Worm (Caenorhabditis elegans): ENCODE results near the gene F01D5.2.

The F01D5.2 gene

DNA sequence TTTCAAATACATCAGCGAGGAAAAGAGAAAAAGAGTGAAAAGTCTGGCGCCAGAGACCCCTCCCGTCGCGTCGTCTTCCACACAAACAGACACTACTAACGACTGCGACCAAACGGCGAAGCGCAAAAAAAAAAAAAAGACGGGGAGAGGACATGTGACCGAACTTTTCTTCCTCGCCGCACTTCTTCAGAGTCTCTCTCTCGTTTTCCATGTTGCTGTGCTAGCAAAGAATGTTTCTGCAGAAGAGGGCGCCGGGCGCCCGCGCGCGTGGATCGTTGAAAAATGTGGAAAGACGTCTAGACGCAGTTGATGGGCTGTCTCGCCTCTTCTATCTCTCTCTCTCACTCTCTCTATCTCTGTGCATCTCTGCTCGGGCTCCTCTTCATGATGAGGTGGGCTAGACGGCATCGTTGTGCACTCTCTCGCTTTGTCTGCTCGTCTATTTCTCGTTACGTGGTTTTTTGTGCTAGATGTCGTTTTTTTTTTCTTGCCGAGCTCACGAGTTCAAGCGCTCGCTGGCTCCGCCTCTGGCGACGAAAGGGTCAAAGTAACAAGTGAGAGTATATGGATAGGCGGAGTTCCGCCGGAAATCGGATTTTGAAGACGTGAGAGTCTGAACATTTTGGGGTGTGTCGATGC lies 41.5 kb upstream of the F01D5.2 start (continued):
- TF ChIP-seq hmg-1.2 (GFP tag; IDR thresholded peaks at IDR 0.05), result peak; percentile 92
- TF ChIP-seq madf-6 (GFP tag; IDR thresholded peaks at IDR 0.05), result peak; percentile 29; the same call in 1 of the 2 replicates
- no peak for TF ChIP-seq Y53F4B.3 (GFP tag; IDR thresholded peaks at IDR 0.05)

- no peak for TF ChIP-seq attf-6 (GFP tag; IDR thresholded peaks at IDR 0.05)
- TF ChIP-seq zfh-2 (GFP tag; conservative IDR thresholded peaks at IDR 0.05), result no peak
- no peak for TF ChIP-seq Y53G8AR.9 (GFP tag; conservative IDR thresholded peaks at IDR 0.05)
- no peak for TF ChIP-seq egrh-3 (GFP tag; IDR thresholded peaks at IDR 0.05)
- no peak for TF ChIP-seq Y56A3A.18 (GFP tag; IDR thresholded peaks at IDR 0.05)
- TF ChIP-seq lsl-1 (GFP tag; optimal IDR thresholded peaks at IDR 0.05), result no peak
- no peak for TF ChIP-seq B0035.1 (tag; optimal IDR thresholded peaks at IDR 0.05)
Observed at ce11 chrII:14039811-14040203, 40.9 kb upstream of the F01D5.2 start.

ce11 chrII:14038331-14038730 lies 39.5 kb upstream of the F01D5.2 start:
- no peak for TF ChIP-seq zim-3 (tag; optimal IDR thresholded peaks at IDR 0.05)
- TF ChIP-seq nhr-80 (tag; optimal IDR thresholded peaks at IDR 0.05), result peak; percentile 1
- TF ChIP-seq cebp-2 (GFP tag; IDR thresholded peaks at IDR 0.05), result no peak

DNA sequence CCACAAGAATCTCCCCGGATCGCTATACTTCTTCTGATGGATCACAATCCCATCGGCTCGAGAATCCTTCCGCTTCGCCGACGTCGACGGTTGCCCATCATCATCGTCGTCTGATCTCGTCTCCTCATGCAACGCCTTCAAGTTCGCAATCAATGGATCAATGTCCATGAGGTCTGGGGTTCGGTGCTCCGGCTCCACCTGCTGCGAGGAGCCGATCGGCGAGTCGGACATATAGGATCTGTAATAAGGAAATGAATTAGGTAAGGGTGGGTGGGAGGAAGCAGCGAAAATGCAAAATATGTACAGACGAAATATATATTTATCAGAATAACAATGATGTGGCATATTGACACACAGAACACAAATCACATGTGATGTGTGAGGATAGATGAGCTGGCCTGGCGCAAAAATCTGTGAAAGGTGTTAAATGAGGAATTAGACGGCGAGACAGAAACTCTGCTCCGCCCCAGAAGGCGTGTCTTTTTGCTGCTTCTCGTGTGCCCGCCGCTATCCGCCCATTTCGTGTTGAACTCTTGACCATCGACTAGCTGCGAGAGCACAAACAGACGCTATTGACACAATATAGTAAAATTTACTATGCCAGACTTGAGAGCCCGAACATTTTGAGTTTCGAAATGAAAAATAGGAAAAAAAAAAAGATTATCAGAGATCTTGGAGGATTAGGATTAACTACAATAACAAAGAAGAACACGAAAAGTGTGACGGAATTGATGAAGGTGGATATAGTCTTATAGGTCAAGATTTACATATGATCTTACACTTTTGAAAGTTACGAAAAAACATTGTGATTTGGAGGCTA lies 38.8 kb upstream of the F01D5.2 start:
- no peak for TF ChIP-seq nhr-27 (tag; optimal IDR thresholded peaks at IDR 0.05)
- peak; percentile 70 for TF ChIP-seq zfh-2 (GFP tag; conservative IDR thresholded peaks at IDR 0.05)
- TF ChIP-seq madf-3 (GFP tag; IDR thresholded peaks at IDR 0.05), result no peak
- no peak for TF ChIP-seq rcor-1 (GFP tag; IDR thresholded peaks at IDR 0.05)
- no peak for TF ChIP-seq K12H6.12 (tag; optimal IDR thresholded peaks at IDR 0.05)
- no peak for TF ChIP-seq ZK185.1 (tag; optimal IDR thresholded peaks at IDR 0.05; ENCODE audit: poor library complexity, severe bottlenecking)
- TF ChIP-seq unc-130 (GFP tag; optimal IDR thresholded peaks at IDR 0.05), result no peak
- TF ChIP-seq nhr-179 (tag; optimal IDR thresholded peaks at IDR 0.05), result no peak
- TF ChIP-seq F57A8.1 (GFP tag; optimal IDR thresholded peaks at IDR 0.05), result no peak

DNA sequence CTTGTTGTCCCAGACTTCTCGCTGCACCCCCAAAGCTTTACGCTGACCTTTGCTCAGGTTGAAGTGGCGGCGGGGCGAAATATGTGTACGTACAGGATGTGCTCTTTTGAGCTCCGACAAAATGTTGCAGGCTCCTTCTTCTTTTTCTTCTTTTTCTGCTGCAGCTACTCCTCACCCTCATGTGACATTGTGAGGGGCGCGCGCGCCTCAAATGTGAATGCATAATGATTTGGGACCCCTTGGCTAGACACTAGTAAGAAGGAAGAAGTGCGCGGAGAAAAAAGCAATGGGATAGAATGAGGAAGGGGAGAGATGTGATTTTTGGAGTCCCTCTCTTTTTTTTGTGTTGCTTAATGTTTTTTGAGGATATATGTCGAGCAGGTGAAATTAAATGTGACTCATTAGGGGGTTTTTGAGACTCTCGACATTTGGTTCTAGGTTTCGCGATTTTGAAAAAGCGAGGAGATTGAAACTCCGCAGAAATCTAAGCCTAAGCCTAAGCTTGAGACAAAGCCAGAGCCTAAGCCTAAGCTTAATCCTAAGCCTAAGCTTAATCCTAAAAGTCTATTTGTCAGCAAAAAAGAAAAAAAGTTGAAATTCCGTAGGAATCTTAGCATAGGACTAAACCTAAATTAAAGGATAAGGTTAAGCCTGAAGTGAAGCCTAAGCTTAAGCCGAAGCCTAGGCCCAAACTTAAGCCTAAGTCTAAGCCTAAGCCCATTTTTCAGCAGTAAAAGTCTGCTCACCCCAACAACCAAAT lies 38.0 kb upstream of the F01D5.2 start:
- TF ChIP-seq madf-6 (GFP tag; IDR thresholded peaks at IDR 0.05) (peak; percentile 12; the same call in 1 of the 2 replicates), nhr-90 (tag; optimal IDR thresholded peaks at IDR 0.05) (no peak), cebp-1 (GFP tag; IDR thresholded peaks at IDR 0.05) (no peak), cebp-1 (tag; optimal IDR thresholded peaks at IDR 0.05) (peak; percentile 23), ZK185.1 (tag; optimal IDR thresholded peaks at IDR 0.05; ENCODE audit: poor library complexity, severe bottlenecking) (no peak), zfh-2 (GFP tag; conservative IDR thresholded peaks at IDR 0.05) (0 out of 2 replicates have a peak, but pooled peaks have one; percentile 46), aptf-2 (GFP tag; conservative IDR thresholded peaks at IDR 0.05) (no peak), mcd-1 (GFP tag; IDR thresholded peaks at IDR 0.05) (peak; percentile 11; the same call in 1 of the 2 replicates)

- peak; percentile 4; the same call in 1 of the 2 replicates for TF ChIP-seq let-526 (GFP tag; IDR thresholded peaks at IDR 0.05)
- TF ChIP-seq egrh-3 (GFP tag; IDR thresholded peaks at IDR 0.05), result peak; percentile 12; the same call in 1 of the 2 replicates
- no peak for TF ChIP-seq B0336.3 (GFP tag; IDR thresholded peaks at IDR 0.05)
- peak; percentile 72 for TF ChIP-seq zfh-2 (GFP tag; conservative IDR thresholded peaks at IDR 0.05)
Observed at ce11 chrII:14034559-14034958, 35.7 kb upstream of the F01D5.2 start.

Measured in whole organism, young adult.